Worm (Caenorhabditis elegans) whole organism, late embryonic: ENCODE data around the gene C07H6.2.

Source experiments
- ama-1 ChIP-seq: fragments of 150-350 bp; optimal IDR thresholded peaks from 2 replicates; lab custom pipeline; 2014
- hlh-13 ChIP-seq: fragments of 200-800 bp; sonication (Bioruptor generic); optimal IDR thresholded peaks from 2 replicates; lab custom pipeline; 2018; ENCODE audit warnings: mild to moderate bottlenecking, missing genetic modification characterization, missing compliant biosample characterization
- hlh-30 ChIP-seq: sonication (generic microtip); optimal IDR thresholded peaks from 2 replicates; lab custom pipeline; 2017; ENCODE audit warnings: antibody characterized with exemption, missing genetic modification characterization, missing compliant biosample characterization; ENCODE audit not compliant: insufficient read depth
- lim-6 ChIP-seq: sonication (generic microtip); optimal IDR thresholded peaks from 2 replicates; lab custom pipeline; 2016; ENCODE audit warnings: missing genetic modification characterization, missing compliant biosample characterization
- mec-3 ChIP-seq: sonication (generic microtip); optimal IDR thresholded peaks from 2 replicates; lab custom pipeline; 2016; ENCODE audit warnings: borderline replicate concordance, missing genetic modification characterization, missing compliant biosample characterization
- pag-3 ChIP-seq: sonication (generic microtip); optimal IDR thresholded peaks from 2 replicates; lab custom pipeline; 2016; ENCODE audit warnings: missing compliant biosample characterization, missing genetic modification characterization, borderline replicate concordance
- unc-55 ChIP-seq: sonication (generic microtip); optimal IDR thresholded peaks from 2 replicates; lab custom pipeline; 2017; ENCODE audit warnings: missing biosample characterization, missing genetic modification reagents, missing genetic modification characterization
- unc-86 ChIP-seq: sonication (generic microtip); optimal IDR thresholded peaks from 2 replicates; lab custom pipeline; 2016; ENCODE audit warnings: missing genetic modification characterization, missing compliant biosample characterization

DNA sequence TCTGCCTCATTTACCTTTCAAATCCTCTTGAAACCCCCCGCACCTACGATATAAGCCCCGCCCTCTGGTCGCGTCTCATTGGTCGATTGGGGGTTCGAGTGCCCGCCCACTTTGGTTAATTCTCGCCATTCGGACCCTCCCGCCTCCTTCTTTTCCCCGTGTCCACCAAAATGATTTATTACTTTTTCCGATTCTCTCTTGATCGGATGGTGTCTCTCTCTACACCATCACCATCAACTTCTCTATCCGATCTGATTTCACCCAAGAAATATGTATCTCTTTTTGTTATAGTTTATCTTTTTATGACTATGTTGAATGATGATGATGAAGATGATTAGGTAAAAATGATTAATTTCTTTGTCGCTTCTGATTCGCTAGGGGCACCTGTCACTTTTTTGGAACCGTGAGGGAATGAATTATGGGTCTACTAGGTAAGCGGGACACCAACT, 33.9 kb downstream of the C07H6.2 start:
- TF ChIP-seq mec-3 (tag; lab: Kevin White, UChicago) (no peak), unc-86 (no peak), lim-6 (tag; lab: Kevin White, UChicago) (no peak), pag-3 (no peak), hlh-13 (GFP tag; lab: Kevin White, UChicago) (no peak), ama-1 (lab: Kevin White, UChicago) (no peak), unc-55 (GFP tag; lab: Kevin White, UChicago) (peak; percentile 98), hlh-30 (tag; lab: Kevin White, UChicago) (no peak)
